Fruit fly (Drosophila melanogaster) whole organism, embryonic: ENCODE measurements around the gene Jarid2.

Source experiments
- CG10565 ChIP-seq: fragments of 200-800 bp; sonication (Bioruptor generic); optimal IDR thresholded peaks from 3 replicates; lab custom pipeline; 2016; ENCODE audit warnings: missing biosample characterization, mild to moderate bottlenecking, missing genetic modification characterization
- CG11504 ChIP-seq: fragments of 200-800 bp; sonication (Bioruptor generic); optimal IDR thresholded peaks from 3 replicates; lab custom pipeline; 2019; ENCODE audit warnings: missing biosample characterization, mild to moderate bottlenecking, missing genetic modification characterization, moderate library complexity
- CG12769 ChIP-seq: fragments of 200-800 bp; sonication (Bioruptor generic); optimal IDR thresholded peaks from 2 replicates; lab custom pipeline; 2019; ENCODE audit warnings: missing biosample characterization, mild to moderate bottlenecking, missing genetic modification characterization, moderate library complexity
- CG13624 ChIP-seq: fragments of 200-800 bp; sonication (Bioruptor generic); optimal IDR thresholded peaks from 2 replicates; lab custom pipeline; 2016; ENCODE audit warnings: missing biosample characterization, missing genetic modification characterization
- CG14014 ChIP-seq: fragments of 200-800 bp; sonication (Bioruptor generic); IDR thresholded peaks from 2 replicates; pipeline ENCODE4 v1.3.6; 2022; ENCODE audit warnings: missing biosample characterization, missing genetic modification characterization
- CG1603 ChIP-seq: fragments of 200-800 bp; sonication (Bioruptor generic); optimal IDR thresholded peaks from 2 replicates; lab custom pipeline; 2019; ENCODE audit warnings: missing biosample characterization, mild to moderate bottlenecking, missing genetic modification characterization, moderate library complexity
- CG17186 ChIP-seq: fragments of 200-800 bp; sonication (Bioruptor generic); optimal IDR thresholded peaks from 3 replicates; lab custom pipeline; 2017; ENCODE audit warnings: missing biosample characterization, missing genetic modification reagents, missing genetic modification characterization
- CG17802 ChIP-seq: fragments of 200-800 bp; sonication (Bioruptor generic); optimal IDR thresholded peaks from 2 replicates; lab custom pipeline; 2018; ENCODE audit warnings: missing biosample characterization, mild to moderate bottlenecking, missing genetic modification characterization, moderate library complexity
- CG18011 ChIP-seq: fragments of 200-800 bp; sonication (Bioruptor generic); optimal IDR thresholded peaks from 2 replicates; lab custom pipeline; 2017; ENCODE audit warnings: missing biosample characterization, missing genetic modification characterization, mild to moderate bottlenecking, moderate library complexity, missing genotype
- CG2199 ChIP-seq: fragments of 200-800 bp; sonication (Bioruptor generic); IDR thresholded peaks from 3 replicates; pipeline ENCODE4 v1.3.6; 2022; ENCODE audit warnings: missing biosample characterization, missing genetic modification characterization
- CG3163 ChIP-seq: fragments of 200-800 bp; sonication (Bioruptor generic); optimal IDR thresholded peaks from 3 replicates; lab custom pipeline; 2016; ENCODE audit warnings: missing biosample characterization, missing genetic modification characterization
- CG3838 ChIP-seq: fragments of 200-800 bp; sonication (Bioruptor generic); optimal IDR thresholded peaks from 3 replicates; lab custom pipeline; 2016; ENCODE audit warnings: missing biosample characterization, missing genetic modification characterization
- CG4328 ChIP-seq: fragments of 200-800 bp; sonication (Bioruptor generic); optimal IDR thresholded peaks from 3 replicates; lab custom pipeline; 2017; ENCODE audit warnings: missing biosample characterization, missing genetic modification reagents, missing genetic modification characterization
- CG5245 ChIP-seq: fragments of 200-800 bp; sonication (Bioruptor generic); optimal IDR thresholded peaks from 3 replicates; lab custom pipeline; 2016; ENCODE audit warnings: missing biosample characterization, missing genetic modification characterization
- CG6272 ChIP-seq: fragments of 200-800 bp; sonication (Bioruptor generic); IDR thresholded peaks from 2 replicates; pipeline ENCODE4 v1.3.6; 2022; ENCODE audit warnings: missing biosample characterization, missing genetic modification characterization
- CG6654 ChIP-seq: fragments of 200-800 bp; sonication (Bioruptor generic); optimal IDR thresholded peaks from 2 replicates; lab custom pipeline; 2017; ENCODE audit warnings: missing biosample characterization, mild to moderate bottlenecking, missing genetic modification characterization
- CG6765 ChIP-seq: fragments of 200-800 bp; sonication (Bioruptor generic); optimal IDR thresholded peaks from 3 replicates; lab custom pipeline; 2017; ENCODE audit warnings: missing biosample characterization, mild to moderate bottlenecking, missing genetic modification characterization
- CG8290 ChIP-seq, 3 experiments: fragments of 200-800 bp; sonication (Bioruptor generic); optimal IDR thresholded peaks; 2 replicates each; lab custom pipeline; 2016 to 2019; ENCODE audit warnings: missing biosample characterization in 3 of 3, missing genetic modification characterization in 3 of 3, mild to moderate bottlenecking in 2 of 3, moderate library complexity in 1 of 3
- CG8478 ChIP-seq: fragments of >200 bp; optimal IDR thresholded peaks from 2 replicates; lab custom pipeline; 2018
- CG9932 ChIP-seq: fragments of 200-800 bp; sonication (Bioruptor generic); IDR thresholded peaks from 2 replicates; pipeline ENCODE4 v1.3.6; 2022; ENCODE audit warnings: missing biosample characterization, missing genetic modification characterization
- D19A ChIP-seq: fragments of 200-800 bp; optimal IDR thresholded peaks from 3 replicates; lab custom pipeline; 2019; ENCODE audit warnings: missing biosample characterization, mild to moderate bottlenecking, missing genetic modification characterization, moderate library complexity
- E2f2 ChIP-seq: fragments of 200-800 bp; sonication (Bioruptor generic); IDR thresholded peaks from 2 replicates; pipeline ENCODE4 v1.3.6; 2022; ENCODE audit warnings: missing biosample characterization, missing genetic modification characterization
- Elba2 ChIP-seq: fragments of 200-800 bp; sonication (Bioruptor generic); optimal IDR thresholded peaks from 3 replicates; lab custom pipeline; 2016; ENCODE audit warnings: missing biosample characterization, missing genetic modification characterization
- Ets65A ChIP-seq: fragments of 200-800 bp; sonication (Bioruptor generic); peaks from one replicate; lab custom pipeline; 2016; ENCODE audit warnings: missing biosample characterization, missing genetic modification characterization
- H2.0 ChIP-seq: fragments of 200-800 bp; sonication (Bioruptor generic); IDR thresholded peaks from 2 replicates; pipeline ENCODE4 v1.3.6; 2022; ENCODE audit warnings: missing biosample characterization, missing genetic modification characterization
- Lhr ChIP-seq: fragments of 200-800 bp; sonication (Bioruptor generic); optimal IDR thresholded peaks from 3 replicates; lab custom pipeline; 2017; ENCODE audit warnings: mild to moderate bottlenecking, missing biosample characterization, missing genetic modification reagents, missing genetic modification characterization
- Lpt ChIP-seq: fragments of >200 bp; optimal IDR thresholded peaks from 2 replicates; lab custom pipeline; 2018; ENCODE audit warnings: missing biosample characterization, missing genetic modification characterization
- Max ChIP-seq: fragments of 200-800 bp; sonication (Bioruptor generic); optimal IDR thresholded peaks from 2 replicates; lab custom pipeline; 2016; ENCODE audit warnings: missing biosample characterization, mild to moderate bottlenecking, missing genetic modification characterization
- Mes4 ChIP-seq: fragments of 200-800 bp; sonication (Bioruptor generic); optimal IDR thresholded peaks from 2 replicates; lab custom pipeline; 2016; ENCODE audit warnings: missing biosample characterization, missing genetic modification characterization
- Mrtf ChIP-seq: fragments of 200-800 bp; sonication (Bioruptor generic); IDR thresholded peaks from 3 replicates; pipeline ENCODE4 v1.3.6; 2022; ENCODE audit warnings: missing biosample characterization, missing genetic modification characterization
- Nf-YC ChIP-seq: fragments of 200-800 bp; optimal IDR thresholded peaks from 3 replicates; lab custom pipeline; 2019; ENCODE audit warnings: missing biosample characterization, mild to moderate bottlenecking, missing genetic modification characterization, moderate library complexity
- Xrp1 ChIP-seq: fragments of 200-800 bp; sonication (Bioruptor generic); IDR thresholded peaks from 2 replicates; pipeline ENCODE4 v1.3.6; 2022; ENCODE audit warnings: missing biosample characterization, missing genetic modification characterization
- al ChIP-seq: fragments of 200-800 bp; sonication (Bioruptor generic); IDR thresholded peaks from 2 replicates; pipeline ENCODE4 v1.3.6; 2022; ENCODE audit warnings: missing biosample characterization, missing genetic modification characterization
- ash1 ChIP-seq: fragments of 200-800 bp; sonication (Bioruptor generic); optimal IDR thresholded peaks from 2 replicates; lab custom pipeline; 2018; ENCODE audit warnings: missing biosample characterization, mild to moderate bottlenecking, missing genetic modification characterization
- crol ChIP-seq: fragments of 200-800 bp; sonication (Bioruptor generic); IDR thresholded peaks from 2 replicates; pipeline ENCODE4 v1.3.6; 2022; ENCODE audit warnings: missing biosample characterization, missing genetic modification characterization
- da ChIP-seq: fragments of 200-800 bp; sonication (Bioruptor generic); optimal IDR thresholded peaks from 2 replicates; lab custom pipeline; 2016; ENCODE audit warnings: missing biosample characterization, missing genetic modification characterization
- dm ChIP-seq: fragments of 200-800 bp; sonication (Bioruptor generic); optimal IDR thresholded peaks from 3 replicates; lab custom pipeline; 2016; ENCODE audit warnings: missing biosample characterization, missing genetic modification characterization
- hb ChIP-seq: fragments of 200-800 bp; sonication (Bioruptor generic); IDR thresholded peaks from 3 replicates; pipeline ENCODE4 v1.3.6; 2022; ENCODE audit warnings: missing biosample characterization, missing genetic modification characterization; ENCODE audit not compliant: partially characterized antibody
- insv ChIP-seq, 2 experiments: fragments of 200-800 bp; sonication (Bioruptor generic); optimal IDR thresholded peaks; 3 replicates each; lab custom pipeline; 2016 to 2018; ENCODE audit warnings: missing biosample characterization in 2 of 2, missing genetic modification characterization in 2 of 2
- odd ChIP-seq: fragments of 200-800 bp; sonication (Bioruptor generic); optimal IDR thresholded peaks from 2 replicates; lab custom pipeline; 2017; ENCODE audit warnings: missing biosample characterization, mild to moderate bottlenecking, missing genetic modification characterization
- onecut ChIP-seq: fragments of 200-800 bp; sonication (Bioruptor generic); IDR thresholded peaks from 2 replicates; pipeline ENCODE4 v1.3.6; 2022; ENCODE audit warnings: missing biosample characterization, missing genetic modification characterization
- sima ChIP-seq: fragments of 200-800 bp; sonication (Bioruptor generic); optimal IDR thresholded peaks from 2 replicates; lab custom pipeline; 2016; ENCODE audit warnings: missing biosample characterization, missing genetic modification characterization
- sisA ChIP-seq: fragments of 200-800 bp; sonication (Bioruptor generic); IDR thresholded peaks from 2 replicates; pipeline ENCODE4 v1.3.6; 2022; ENCODE audit warnings: missing biosample characterization, missing genetic modification characterization
- slbo ChIP-seq: fragments of 200-800 bp; sonication (Bioruptor generic); IDR thresholded peaks from 2 replicates; pipeline ENCODE4 v1.3.6; 2022; ENCODE audit warnings: missing biosample characterization, missing genetic modification characterization
- sna ChIP-seq: fragments of 200-800 bp; sonication (Bioruptor generic); IDR thresholded peaks from 2 replicates; pipeline ENCODE4 v1.3.6; 2022; ENCODE audit warnings: missing biosample characterization, missing genetic modification characterization; ENCODE audit not compliant: partially characterized antibody
- trh ChIP-seq: fragments of 200-800 bp; sonication (Bioruptor generic); optimal IDR thresholded peaks from 2 replicates; lab custom pipeline; 2016; ENCODE audit warnings: missing biosample characterization, missing genetic modification characterization
- zen ChIP-seq: fragments of 200-800 bp; sonication (Bioruptor generic); optimal IDR thresholded peaks from 3 replicates; lab custom pipeline; 2018; ENCODE audit warnings: missing biosample characterization, mild to moderate bottlenecking, missing genetic modification characterization, moderate library complexity
- zen2 ChIP-seq: fragments of 200-800 bp; sonication (Bioruptor generic); IDR thresholded peaks from 3 replicates; pipeline ENCODE4 v1.3.6; 2022; ENCODE audit warnings: missing biosample characterization, missing genetic modification characterization; ENCODE audit not compliant: partially characterized antibody

The Jarid2 gene

dm6 chr3L:9441907-9442479 is 34.8 kb upstream of the Jarid2 start, which contains the start of the genes Bet3 and Nf-YA (continued):
- TF ChIP-seq sima (GFP tag; lab: Kevin White, UChicago) (no peak), D19A (tag; lab: Kevin White, UChicago) (peak; percentile 20), sisA (GFP tag; lab: Robert Waterston, UW) (peak; percentile 71), CG2199 (no peak), CG14014 (peak; percentile 49; the same call in 1 of the 2 replicates), CG6272 (GFP tag; lab: Robert Waterston, UW) (peak; percentile 59; the same call in 1 of the 2 replicates), hb (GFP tag; lab: Robert Waterston, UW) (peak; percentile 84), sna (peak; percentile 84), Lpt (GFP tag; lab: Kevin White, UChicago) (no peak)

- TF ChIP-seq CG17802 (tag; lab: Kevin White, UChicago) (no peak), CG18011 (GFP tag; lab: Kevin White, UChicago) (peak; percentile 13), odd (GFP tag; lab: Kevin White, UChicago) (peak; percentile 26), zen (tag; lab: Kevin White, UChicago) (no peak), CG13624 (GFP tag; lab: Kevin White, UChicago) (no peak), CG9932 (GFP tag; lab: Robert Waterston, UW) (peak; percentile 47), CG5245 (GFP tag; lab: Kevin White, UChicago) (no peak), Max (GFP tag; lab: Kevin White, UChicago) (no peak), insv (GFP tag; optimal IDR thresholded peaks at IDR 0.05; lab: Kevin White, UChicago) (no peak), CG6765 (GFP tag; lab: Kevin White, UChicago) (no peak), Elba2 (GFP tag; lab: Kevin White, UChicago) (peak; percentile 86), slbo (GFP tag; lab: Robert Waterston, UW) (peak; percentile 60), Mes4 (no peak), CG8290 (GFP tag; optimal IDR thresholded peaks at IDR 0.05; lab: Kevin White, UChicago) (no peak), CG8290 (tag; optimal IDR thresholded peaks at IDR 0.05; lab: Kevin White, UChicago) (peak in 1 of 2 experiments; percentile 43), sna (no peak), al (GFP tag; lab: Robert Waterston, UW) (no peak), CG8478 (no peak), Xrp1 (GFP tag; lab: Robert Waterston, UW) (no peak), CG12769 (tag; lab: Kevin White, UChicago) (no peak), crol (no peak), CG3163 (GFP tag; lab: Kevin White, UChicago) (no peak), Ets65A (GFP tag; lab: Kevin White, UChicago) (no peak), CG1603 (tag; lab: Kevin White, UChicago) (no peak), H2.0 (GFP tag; lab: Robert Waterston, UW) (peak; percentile 19; the same call in 1 of the 2 replicates), CG17186 (no peak), Nf-YC (no peak), dm (GFP tag; lab: Kevin White, UChicago) (no peak), CG4328 (no peak), ash1 (GFP tag; lab: Kevin White, UChicago) (no peak), trh (GFP tag; lab: Kevin White, UChicago) (no peak), Lhr (GFP tag; lab: Kevin White, UChicago) (no peak), E2f2 (no peak), Mrtf (GFP tag; lab: Robert Waterston, UW) (no peak), CG10565 (GFP tag; lab: Kevin White, UChicago) (no peak), onecut (GFP tag; lab: Robert Waterston, UW) (no peak), CG6654 (GFP tag; lab: Kevin White, UChicago) (no peak), CG14014 (0 out of 2 replicates have a peak, but pooled peaks have one; percentile 6), CG3838 (no peak), da (GFP tag; lab: Kevin White, UChicago) (no peak), CG11504 (peak; percentile 6), CG6272 (GFP tag; lab: Robert Waterston, UW) (no peak), zen2 (no peak)
Observed at dm6 chr3L:9442625-9443282, 34.1 kb upstream of the Jarid2 start, which contains the start of gene Srg3. Gene Srg3 (plus strand): TSS chr3L:9443232.
